Worm (Caenorhabditis elegans) whole organism, L3 larva: Measurements from ENCODE around the gene srv-5.

ENCODE experiments used
- ama-1 ChIP-seq: fragments of 150-350 bp; optimal IDR thresholded peaks from 2 replicates; lab custom pipeline; 2018
- fkh-10 ChIP-seq: sonication (generic microtip); optimal IDR thresholded peaks from 2 replicates; lab custom pipeline; 2017; ENCODE audit warnings: missing biosample characterization, missing genetic modification reagents, missing genetic modification characterization
- nhr-12 ChIP-seq: fragments of 150-350 bp; optimal IDR thresholded peaks from 2 replicates; lab custom pipeline; 2014; ENCODE audit warnings: missing biosample characterization, missing genetic modification characterization
- nhr-43 ChIP-seq: sonication (generic microtip); optimal IDR thresholded peaks from 2 replicates; lab custom pipeline; 2016; ENCODE audit warnings: mild to moderate bottlenecking, missing genetic modification characterization, missing compliant biosample characterization; ENCODE audit not compliant: poor library complexity, severe bottlenecking

- TF ChIP-seq nhr-12 (tag; lab: Kevin White, UChicago) (no peak), ama-1 (no peak), nhr-43 (no peak), fkh-10 (GFP tag; lab: Kevin White, UChicago) (no peak)
Measured at ce11 chrX:4216894-4217293, 35.3 kb upstream of the srv-5 start, which contains the start of the genes F20B6.10 and hpk-1.
